Fruit fly (Drosophila melanogaster) ovary, adult (tissue): ENCODE measurements around the gene PlexB.
A peak's percentile ranks its signal among the peaks of the same experiment; 100 is the strongest.

Experiments
- CG17801 ChIP-seq: fragments of 200-800 bp; optimal IDR thresholded peaks from 2 replicates; lab custom pipeline; 2019; ENCODE audit warnings: missing biosample characterization, mild to moderate bottlenecking, missing genetic modification characterization, moderate library complexity; ENCODE audit not compliant: partially characterized antibody

The PlexB gene

DNA sequence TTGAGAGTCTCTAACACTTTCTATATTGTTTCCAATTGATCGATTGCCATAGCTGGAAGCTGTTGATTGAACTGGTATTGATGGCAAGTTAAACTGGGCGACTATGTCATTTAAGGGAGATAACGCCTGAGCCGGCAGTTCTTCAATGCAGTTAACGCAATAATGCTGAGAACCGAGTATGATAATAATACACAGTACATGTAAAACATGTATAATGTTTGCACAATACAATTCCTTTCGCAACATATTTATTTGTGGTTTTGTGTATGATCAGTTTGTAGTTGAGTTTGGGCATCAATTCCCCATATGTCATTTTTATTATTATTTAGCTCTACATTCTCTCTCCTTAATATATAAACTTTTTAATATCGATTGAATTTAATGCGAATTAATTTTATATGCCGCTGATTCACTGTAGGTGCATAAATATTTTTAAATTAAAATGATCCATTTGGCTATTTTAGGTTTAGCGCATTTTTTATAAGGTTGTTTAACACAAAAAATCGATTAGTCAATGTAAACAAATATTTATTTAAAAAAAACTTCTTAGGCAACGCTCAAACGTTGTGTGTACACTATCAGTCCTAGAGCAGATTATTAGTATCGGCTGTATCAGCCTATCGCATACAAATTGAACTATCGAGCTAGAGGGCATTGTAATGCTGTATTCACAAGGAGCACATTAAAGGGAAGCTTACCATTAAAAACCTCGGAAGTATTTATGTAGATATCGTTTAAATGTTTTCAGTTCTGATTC, at the start of gene PlexB:
Gene PlexB (minus strand): TSS at position 600 of the 757 bp plus-strand sequence.
- no peak for TF ChIP-seq CG17801 (GFP tag; lab: Kevin White, UChicago)

DNA sequence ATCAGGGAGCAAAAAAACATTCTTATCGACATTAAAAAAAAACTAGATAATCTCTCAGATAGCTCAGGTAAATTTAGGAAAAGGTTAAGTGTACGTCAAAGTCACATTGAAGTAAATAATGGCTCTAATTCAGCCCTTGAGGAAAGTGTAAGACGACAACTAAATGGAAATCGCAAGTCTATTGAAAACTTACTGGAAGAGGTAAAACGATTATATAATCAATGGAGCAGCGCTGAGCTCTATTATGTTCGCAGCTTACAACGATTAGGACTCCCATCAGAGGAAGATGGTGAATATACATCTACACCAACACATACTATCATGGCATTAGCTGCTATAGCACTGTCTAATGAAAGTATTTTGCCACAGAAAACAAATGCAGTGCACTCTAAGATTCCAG, 48.4 kb upstream of the PlexB start:
- TF ChIP-seq CG17801 (GFP tag; lab: Kevin White, UChicago), result no peak

DNA sequence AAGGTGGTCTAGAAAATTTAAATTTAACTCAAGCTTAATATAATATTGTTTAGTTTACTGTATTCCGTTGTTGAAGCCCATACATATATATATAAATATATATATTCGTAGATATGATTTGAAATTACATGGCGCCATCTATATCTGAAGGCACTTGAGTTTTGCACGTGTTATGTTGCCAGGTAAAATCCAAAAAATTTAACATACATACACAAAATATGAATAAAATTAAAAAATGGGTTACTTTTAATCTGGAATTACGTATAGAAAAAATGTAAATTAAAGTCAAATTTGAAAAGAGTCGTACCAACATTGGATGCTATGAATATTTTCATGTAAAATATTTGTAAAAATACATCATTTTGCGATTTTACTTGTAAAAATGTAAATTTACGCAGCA, 46.1 kb upstream of the PlexB start:
- no peak for TF ChIP-seq CG17801 (GFP tag; lab: Kevin White, UChicago)

DNA sequence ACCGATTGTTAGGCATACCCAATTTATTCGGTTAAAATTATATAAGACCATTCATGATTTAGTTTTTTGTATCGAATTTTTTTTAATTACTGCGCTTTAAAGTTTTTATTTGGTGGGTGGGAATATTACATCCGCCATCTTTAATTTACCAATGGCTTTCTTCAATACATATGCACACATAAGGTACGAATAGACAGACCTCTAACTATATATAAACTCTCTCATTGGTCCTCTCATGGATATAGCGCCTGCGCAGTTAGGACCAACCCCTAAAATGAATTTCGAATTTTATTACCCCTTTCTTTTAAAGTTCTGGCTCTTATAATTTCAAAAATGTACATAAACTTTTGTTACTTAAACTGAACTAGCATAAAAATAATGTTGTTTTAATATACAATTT, 43.7 kb upstream of the PlexB start:
- no peak for TF ChIP-seq CG17801 (GFP tag; lab: Kevin White, UChicago)

DNA sequence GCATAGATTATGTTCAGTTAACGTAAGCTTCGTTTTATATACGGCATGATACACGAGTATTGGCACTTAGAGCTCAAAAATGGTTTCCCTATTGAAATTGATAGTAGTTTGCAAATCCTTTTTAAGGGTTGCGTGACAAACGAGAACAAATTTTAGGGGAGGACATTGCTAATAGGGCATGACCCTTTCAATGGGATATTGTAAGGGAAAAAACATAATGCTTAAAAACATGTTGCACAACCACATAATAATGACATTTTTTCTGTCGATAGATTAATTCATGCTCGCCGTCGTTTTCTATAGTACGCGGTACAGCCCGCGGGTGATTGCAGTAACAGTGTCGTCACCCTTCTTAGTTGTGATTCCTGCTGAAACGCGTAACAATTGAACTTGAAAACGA, 41.3 kb upstream of the PlexB start:
- TF ChIP-seq CG17801 (GFP tag; lab: Kevin White, UChicago), result no peak

DNA sequence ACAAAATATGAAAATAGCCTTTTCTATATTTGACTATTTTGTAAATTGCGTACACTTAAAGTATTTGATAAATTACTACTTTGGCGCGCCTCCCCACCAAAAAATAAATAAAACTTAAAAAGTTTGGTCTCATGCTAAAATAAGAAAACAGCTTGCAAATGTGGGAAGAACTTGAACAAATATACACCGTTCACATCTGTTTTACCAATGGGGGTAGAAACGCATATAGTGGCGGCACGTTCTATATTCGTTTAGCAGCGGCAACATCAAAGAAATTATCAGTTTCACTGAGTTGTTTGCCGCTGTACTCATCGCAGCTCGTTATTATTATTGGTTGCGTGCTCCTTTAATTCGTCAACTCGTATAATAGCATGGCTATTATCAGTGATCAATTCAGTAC, 32.6 kb upstream of the PlexB start:
- no peak for TF ChIP-seq CG17801 (GFP tag; lab: Kevin White, UChicago)

DNA sequence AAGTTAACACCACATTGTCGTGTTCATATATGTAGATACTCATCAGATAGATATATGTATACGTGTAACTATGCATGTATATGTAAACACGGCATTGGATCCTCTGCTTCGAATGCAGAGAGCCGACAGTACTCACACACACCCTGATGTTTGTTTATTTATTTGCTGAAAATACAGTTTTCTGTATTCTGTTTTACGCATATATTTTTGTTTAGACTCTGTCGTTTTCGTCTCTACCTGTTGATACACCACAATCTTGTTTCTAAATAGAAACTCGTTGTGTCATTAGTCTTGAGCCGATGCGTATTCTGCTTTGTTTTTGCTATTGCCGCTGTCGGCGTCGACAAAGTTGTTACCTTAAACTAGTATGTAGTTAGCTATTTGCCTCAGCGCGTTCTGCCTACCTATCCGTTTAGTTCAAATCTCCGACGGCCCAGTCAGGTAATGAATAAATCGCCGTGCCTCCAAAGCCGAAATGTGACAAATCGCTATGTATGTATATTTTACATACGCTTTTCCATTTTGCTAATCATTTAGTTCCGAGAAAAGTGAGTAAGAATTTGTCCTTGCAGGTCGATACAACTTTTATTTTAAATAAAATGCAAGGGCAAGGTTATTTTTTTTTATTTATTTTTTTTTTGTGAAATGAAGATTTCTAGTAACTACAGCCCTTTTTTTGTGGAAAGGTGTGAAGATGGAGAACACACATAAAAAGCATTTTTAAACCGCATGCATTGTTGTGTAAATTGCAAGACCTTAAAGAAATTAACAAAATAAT, 26.7 kb upstream of the PlexB start:
- no peak for TF ChIP-seq CG17801 (GFP tag; lab: Kevin White, UChicago)

DNA sequence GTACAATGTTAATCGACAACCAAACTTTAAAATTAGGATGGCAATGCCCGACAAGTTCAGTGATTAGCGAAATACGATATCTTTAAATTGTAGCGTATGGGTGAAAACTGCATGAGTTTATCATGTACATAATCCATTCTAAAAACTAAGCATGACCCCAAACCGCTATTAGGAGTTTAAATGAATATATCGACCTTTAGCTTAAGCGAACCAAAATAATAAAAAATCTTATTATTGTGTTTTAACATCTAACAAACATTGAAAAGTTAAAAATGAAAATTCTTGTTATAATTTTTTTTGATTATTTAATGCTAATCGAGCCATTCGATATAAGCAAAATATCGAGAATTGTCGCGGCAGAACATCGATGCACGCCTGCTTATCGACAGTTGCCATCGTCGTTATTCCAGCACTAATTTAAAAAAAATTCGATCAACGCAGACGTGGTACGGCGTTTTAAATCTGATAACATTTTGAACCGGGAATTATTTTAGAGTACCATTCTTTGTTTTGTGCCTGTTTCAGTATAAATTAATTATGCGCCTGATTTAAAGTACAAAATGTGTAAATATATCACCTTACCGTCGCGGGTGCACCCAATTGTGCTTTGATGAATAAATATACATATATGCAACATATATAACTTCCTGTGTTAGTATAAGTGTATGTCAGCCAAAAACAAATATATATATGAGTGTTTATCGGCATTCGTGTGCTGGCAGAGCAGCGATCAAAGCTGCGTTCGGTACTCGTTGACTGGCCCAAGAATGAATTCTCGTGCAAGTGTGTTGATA, 25.6 kb upstream of the PlexB start, which contains the start of gene pan:
Gene pan (plus strand): TSS at position 378 of the 794 bp plus-strand sequence.
- TF ChIP-seq CG17801 (GFP tag; lab: Kevin White, UChicago), result no peak

DNA sequence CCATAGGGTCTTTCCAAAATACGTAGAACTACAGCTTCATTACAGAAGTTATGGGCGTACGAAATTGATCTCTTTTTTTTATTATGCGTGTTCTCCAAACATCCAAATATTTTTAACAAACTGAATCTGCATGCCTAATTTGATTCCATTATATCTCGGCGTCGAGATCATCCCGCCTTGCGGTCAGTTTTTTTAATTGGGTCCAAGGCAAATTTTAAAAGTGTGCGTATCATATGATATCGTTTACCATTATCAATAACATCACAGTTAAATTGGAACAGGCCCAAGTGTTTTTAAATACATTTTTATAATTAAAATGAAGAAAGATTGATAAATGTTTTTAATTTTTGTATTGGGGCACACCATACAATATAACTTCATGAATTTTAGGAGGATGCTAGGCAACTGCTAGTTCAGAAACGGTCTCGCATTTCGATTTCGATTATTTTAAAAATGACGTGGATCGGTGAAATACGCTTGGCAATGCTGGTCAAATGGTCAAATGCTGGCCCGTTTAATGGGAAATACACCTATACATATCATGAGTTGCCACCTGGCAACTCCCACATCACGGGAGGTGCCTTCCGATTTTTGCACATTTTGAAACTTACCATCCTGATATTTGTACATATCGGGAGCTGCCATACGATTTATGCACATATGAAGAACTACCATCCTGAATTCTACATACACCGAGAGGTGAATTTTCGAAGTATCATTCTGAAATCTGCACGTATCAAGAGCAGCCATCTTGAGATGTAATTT, 24.8 kb upstream of the PlexB start:
- no peak for TF ChIP-seq CG17801 (GFP tag; lab: Kevin White, UChicago)

DNA sequence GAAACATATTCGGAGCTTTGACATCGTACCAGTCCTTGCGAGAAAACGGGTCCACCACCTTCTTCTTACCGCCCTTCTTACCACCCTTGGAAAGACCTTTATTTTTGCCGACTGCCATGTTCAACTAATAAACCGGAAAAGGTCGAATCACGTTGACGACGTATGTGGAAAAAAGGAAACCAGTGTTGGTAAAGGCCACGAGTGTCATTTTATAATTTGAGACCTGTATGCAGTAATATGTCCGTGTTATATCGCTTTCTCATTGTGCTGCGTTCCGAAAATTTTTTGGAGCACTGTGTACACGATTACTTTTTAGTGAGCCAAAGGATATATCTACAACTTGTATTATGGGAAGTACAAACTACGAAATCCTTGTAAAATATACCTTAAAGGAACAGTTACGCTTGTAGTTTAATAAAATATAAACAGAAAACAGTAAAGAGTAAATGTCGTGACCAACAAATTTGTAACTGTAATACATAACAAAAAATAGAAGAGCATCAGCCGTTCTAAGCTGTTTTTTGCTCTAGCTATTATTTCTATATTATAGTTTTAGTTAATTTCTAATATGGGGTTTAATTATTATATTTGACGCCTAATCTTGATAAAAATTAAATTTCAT, 23.6 kb upstream of the PlexB start, which contains the start of gene RpS3A:
Gene RpS3A (minus strand): TSS at position 145 of the 622 bp plus-strand sequence.
- TF ChIP-seq CG17801 (GFP tag; lab: Kevin White, UChicago), result peak; percentile 91

DNA sequence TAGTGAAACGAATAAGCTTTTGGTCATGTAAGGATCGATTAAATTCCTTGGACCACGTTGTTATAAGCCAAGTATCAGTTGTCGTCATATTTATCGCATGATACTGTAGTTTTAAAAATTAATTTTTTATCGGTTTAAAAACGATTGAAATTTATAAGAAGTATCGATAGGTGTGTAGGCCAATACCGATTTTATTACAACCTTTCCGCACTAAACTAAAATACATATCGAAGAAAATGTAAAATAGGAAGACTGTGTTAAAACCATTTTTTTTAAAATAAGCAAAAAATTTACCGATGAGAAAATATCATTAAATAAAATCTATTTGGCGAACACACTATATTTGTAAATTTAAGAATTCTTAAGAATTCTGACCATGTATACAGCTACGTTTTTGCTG, 19.7 kb upstream of the PlexB start:
- TF ChIP-seq CG17801 (GFP tag; lab: Kevin White, UChicago), result no peak

DNA sequence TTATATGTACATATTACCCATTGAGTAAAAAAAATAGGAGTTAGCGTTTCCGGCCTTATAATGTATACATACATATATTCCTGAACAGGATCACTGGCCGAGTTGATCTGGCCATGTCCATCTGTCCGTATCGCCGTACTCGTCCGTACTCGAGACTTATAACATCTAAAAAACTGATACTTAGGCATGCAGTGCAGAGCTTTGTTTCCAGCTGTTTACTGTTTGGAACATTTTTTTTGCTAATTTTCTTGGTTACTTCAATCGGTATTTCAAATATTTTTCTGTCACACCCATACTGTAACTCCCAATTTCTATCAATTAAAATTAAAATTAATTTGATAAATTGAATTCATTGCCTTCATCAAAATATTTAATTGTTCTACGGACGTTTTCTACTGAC, 19.0 kb upstream of the PlexB start:
- no peak for TF ChIP-seq CG17801 (GFP tag; lab: Kevin White, UChicago)

DNA sequence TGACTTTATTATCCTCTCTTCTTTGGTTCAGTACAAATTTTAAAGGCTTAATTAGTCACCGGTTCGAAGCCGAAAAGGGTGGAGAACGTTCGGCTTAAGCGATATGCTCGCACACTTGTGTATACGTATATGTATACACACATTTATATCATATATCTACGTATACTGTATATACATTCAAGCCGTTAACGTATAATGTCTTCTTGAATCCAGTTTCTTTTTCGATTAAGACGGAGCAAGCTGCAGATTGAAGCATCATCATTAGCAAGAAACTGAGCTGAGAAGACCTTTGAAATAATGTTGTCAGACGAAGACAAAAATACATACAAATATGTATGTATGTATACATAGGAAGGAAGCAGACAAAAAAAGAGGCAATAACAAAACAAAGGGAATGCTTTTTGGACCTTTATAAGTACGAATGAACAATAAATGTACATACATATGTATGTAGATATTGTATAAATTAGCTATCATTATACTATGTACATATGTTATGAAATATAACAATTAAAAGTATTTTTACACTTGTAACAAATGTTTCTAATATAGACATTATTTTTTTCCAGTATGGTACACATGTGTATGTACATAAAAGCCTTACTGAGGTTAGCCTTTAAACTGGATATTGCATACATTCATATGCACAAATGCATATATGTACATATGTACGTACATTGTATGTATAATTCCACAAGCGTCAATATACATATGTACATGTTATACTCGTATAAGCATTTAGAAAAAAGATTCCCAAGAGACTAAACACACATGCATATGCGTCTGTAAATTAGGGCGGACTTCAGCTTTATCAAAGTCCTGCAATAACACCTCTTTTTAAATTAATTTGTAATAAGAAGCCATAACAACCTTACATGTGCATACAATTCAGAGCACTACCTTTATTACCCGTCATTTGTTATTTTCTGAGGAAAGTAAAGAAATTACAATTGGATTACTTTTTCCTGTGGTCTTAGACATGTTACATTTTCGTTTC, 16.7 kb upstream of the PlexB start:
- TF ChIP-seq CG17801 (GFP tag; lab: Kevin White, UChicago), result no peak
